Worm (Caenorhabditis elegans) whole organism, L2 larva: Measurements from ENCODE around the gene srg-7.

Source experiments
- ama-1 ChIP-seq: fragments of 150-350 bp; optimal IDR thresholded peaks from 2 replicates; lab custom pipeline; 2018; ENCODE audit warnings: inconsistent platforms
- elt-1 ChIP-seq: fragments of 150-350 bp; optimal IDR thresholded peaks from 2 replicates; lab custom pipeline; 2014; ENCODE audit warnings: missing biosample characterization, missing genetic modification characterization

DNA sequence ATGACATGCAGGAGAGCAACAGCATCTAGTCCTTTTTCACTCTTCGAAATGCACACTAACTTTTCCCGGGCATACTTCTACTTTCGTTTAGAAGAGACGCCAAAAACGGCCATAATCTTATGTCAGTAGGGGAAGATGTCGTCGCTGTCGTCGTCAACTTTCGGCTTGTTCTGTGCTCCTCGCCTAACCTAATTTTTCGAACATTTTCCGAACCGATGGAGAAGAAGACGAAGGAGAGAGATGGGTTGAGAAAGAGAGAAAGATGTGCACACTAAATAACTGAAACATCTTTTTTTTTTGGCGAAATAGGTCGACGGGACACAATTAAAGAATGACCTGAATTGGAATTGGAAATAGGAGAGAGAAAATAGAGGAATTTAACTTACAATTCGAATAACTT lies 42.4 kb upstream of the srg-7 start:
- TF ChIP-seq elt-1 (no peak), ama-1 (lab: Kevin White, UChicago) (no peak)
